ENCODE assay signal across 4 fruit fly cellular contexts in genomic region chr3R:23149021-23149571, dm6.
TF ChIP-seq lines count a peak whose summit lies in the region.

No protein-coding gene starts in this region.

- no peak for TF ChIP-seq CTCF in whole organism, embryonic (GFP tag; optimal IDR thresholded peaks at IDR 0.05; lab: Kevin White, UChicago)

TF ChIP-seq in whole organism, embryonic, 481 proteins besides CTCF, POLR2A, EP300 and RAD21 (continues in another document):
- TF ChIP-seq bsh (GFP tag; optimal IDR thresholded peaks at IDR 0.05; lab: Kevin White, UChicago) (peak; percentile 62 to 65), CG2712 (tag; optimal IDR thresholded peaks at IDR 0.05; lab: Kevin White, UChicago) (peak; percentile 73), Dfd (GFP tag; optimal IDR thresholded peaks at IDR 0.05; lab: Kevin White, UChicago) (no peak), CG17186 (GFP tag; optimal IDR thresholded peaks at IDR 0.05; lab: Kevin White, UChicago) (no peak), lab (GFP tag; optimal IDR thresholded peaks at IDR 0.05; lab: Kevin White, UChicago) (no peak), Camta (GFP tag; optimal IDR thresholded peaks at IDR 0.05; lab: Kevin White, UChicago) (no peak), Oaz (GFP tag; IDR thresholded peaks at IDR 0.05; lab: Robert Waterston, UW) (no peak), NC2α (GFP tag; optimal IDR thresholded peaks at IDR 0.05; lab: Kevin White, UChicago) (no peak), CG6175 (GFP tag; IDR thresholded peaks at IDR 0.05; lab: Robert Waterston, UW) (no peak), MTF-1 (GFP tag; optimal IDR thresholded peaks at IDR 0.05; lab: Kevin White, UChicago; ENCODE audit: borderline replicate concordance) (no peak), crc (GFP tag; optimal IDR thresholded peaks at IDR 0.05; lab: Kevin White, UChicago) (no peak), CG12942 (GFP tag; optimal IDR thresholded peaks at IDR 0.05; lab: Kevin White, UChicago) (no peak), z (GFP tag; IDR thresholded peaks at IDR 0.05; lab: Robert Waterston, UW) (no peak), cad (GFP tag; optimal IDR thresholded peaks at IDR 0.05; lab: Kevin White, UChicago) (no peak), CG4360 (GFP tag; IDR thresholded peaks at IDR 0.05; lab: Robert Waterston, UW) (no peak), CoRest (tag; optimal IDR thresholded peaks at IDR 0.05; lab: Kevin White, UChicago) (peak; percentile 24), sqz (GFP tag; optimal IDR thresholded peaks at IDR 0.05; lab: Kevin White, UChicago) (peak; percentile 36), cg (GFP tag; optimal IDR thresholded peaks at IDR 0.05; lab: Kevin White, UChicago) (no peak), btn (GFP tag; optimal IDR thresholded peaks at IDR 0.05; lab: Kevin White, UChicago) (no peak), Sox102F (GFP tag; optimal IDR thresholded peaks at IDR 0.05; lab: Kevin White, UChicago) (no peak), caup (GFP tag; optimal IDR thresholded peaks at IDR 0.05; lab: Kevin White, UChicago; ENCODE audit: severe bottlenecking) (no peak), Dll (GFP tag; IDR thresholded peaks at IDR 0.05; lab: Robert Waterston, UW; ENCODE audit: partially characterized antibody) (no peak), Doc3 (GFP tag; IDR thresholded peaks at IDR 0.05; lab: Robert Waterston, UW; ENCODE audit: partially characterized antibody) (no peak)

TF ChIP-seq in whole organism, prepupa, 60 proteins besides CTCF, POLR2A, EP300 and RAD21 (continues in another document):
- TF ChIP-seq OdsH (GFP tag; optimal IDR thresholded peaks at IDR 0.05; lab: Kevin White, UChicago) (peak; percentile 75), CG16779 (tag; optimal IDR thresholded peaks at IDR 0.05; lab: Kevin White, UChicago) (peak; percentile 78), CG6808 (GFP tag; optimal IDR thresholded peaks at IDR 0.05; lab: Kevin White, UChicago) (peak; percentile 92), CG9139 (GFP tag; optimal IDR thresholded peaks at IDR 0.05; lab: Kevin White, UChicago) (peak; percentile 87), CG8319 (GFP tag; optimal IDR thresholded peaks at IDR 0.05; lab: Kevin White, UChicago) (peak; percentile 24), CG1621 (tag; optimal IDR thresholded peaks at IDR 0.05; lab: Kevin White, UChicago) (peak; percentile 63), topi (GFP tag; optimal IDR thresholded peaks at IDR 0.05; lab: Kevin White, UChicago) (peak; percentile 73), Ets96B (tag; optimal IDR thresholded peaks at IDR 0.05; lab: Kevin White, UChicago) (peak; percentile 89), Hr4 (GFP tag; optimal IDR thresholded peaks at IDR 0.05; lab: Kevin White, UChicago) (peak; percentile 10), Sox14 (GFP tag; optimal IDR thresholded peaks at IDR 0.05; lab: Kevin White, UChicago) (peak; percentile 47), dac (GFP tag; optimal IDR thresholded peaks at IDR 0.05; lab: Kevin White, UChicago) (no peak), CG4318 (GFP tag; optimal IDR thresholded peaks at IDR 0.05; lab: Kevin White, UChicago) (no peak), fkh (GFP tag; optimal IDR thresholded peaks at IDR 0.05; lab: Kevin White, UChicago) (no peak), CG3919 (GFP tag; optimal IDR thresholded peaks at IDR 0.05; lab: Kevin White, UChicago) (peak; percentile 81), CG15336 (GFP tag; IDR thresholded peaks at IDR 0.05; lab: Robert Waterston, UW) (peak; percentile 66), CG34406 (GFP tag; optimal IDR thresholded peaks at IDR 0.05; lab: Kevin White, UChicago) (peak; percentile 87), net (GFP tag; optimal IDR thresholded peaks at IDR 0.05; lab: Kevin White, UChicago) (peak; percentile 69), Eip78C (GFP tag; lab: Kevin White, UChicago) (peak; percentile 94), CG10631 (GFP tag; optimal IDR thresholded peaks at IDR 0.05; lab: Kevin White, UChicago) (peak; percentile 91), CG10669 (GFP tag; optimal IDR thresholded peaks at IDR 0.05; lab: Kevin White, UChicago) (peak; percentile 87), dsx (GFP tag; optimal IDR thresholded peaks at IDR 0.05; lab: Kevin White, UChicago; ENCODE audit: poor library complexity, severe bottlenecking) (peak; percentile 65), Lpt (GFP tag; optimal IDR thresholded peaks at IDR 0.05; lab: Kevin White, UChicago) (no peak), CG11294 (GFP tag; IDR thresholded peaks at IDR 0.05; lab: Robert Waterston, UW) (peak; percentile 58), Eip75B (GFP tag; optimal IDR thresholded peaks at IDR 0.05; lab: Kevin White, UChicago) (peak; percentile 57)

TF ChIP-seq in whole organism, pupa, 21 proteins besides CTCF, POLR2A, EP300 and RAD21:
- TF ChIP-seq CG8159 (tag; optimal IDR thresholded peaks at IDR 0.05; lab: Kevin White, UChicago): peak; percentile 93
- peak; percentile 92 for TF ChIP-seq CG9948 (tag; optimal IDR thresholded peaks at IDR 0.05; lab: Kevin White, UChicago)
- TF ChIP-seq Snoo (tag; optimal IDR thresholded peaks at IDR 0.05; lab: Kevin White, UChicago): peak; percentile 86
- peak; percentile 67 for TF ChIP-seq gl (tag; optimal IDR thresholded peaks at IDR 0.05; lab: Kevin White, UChicago)
- TF ChIP-seq CG8301 (tag; optimal IDR thresholded peaks at IDR 0.05; lab: Kevin White, UChicago): peak; percentile 63
- no peak; the same call in 1 of the 2 replicates for TF ChIP-seq rn (GFP tag; IDR thresholded peaks at IDR 0.05; lab: Robert Waterston, UW)
- no peak for TF ChIP-seq CG10348 (GFP tag; IDR thresholded peaks at IDR 0.05; lab: Robert Waterston, UW)
- peak; percentile 60 for TF ChIP-seq Pif1A (GFP tag; optimal IDR thresholded peaks at IDR 0.05; lab: Kevin White, UChicago)
- peak; percentile 90 for TF ChIP-seq CG15710 (tag; optimal IDR thresholded peaks at IDR 0.05; lab: Kevin White, UChicago)
- peak; percentile 71 for TF ChIP-seq EcR (GFP tag; optimal IDR thresholded peaks at IDR 0.05; lab: Kevin White, UChicago)
- peak; percentile 57 for TF ChIP-seq CG4496 (GFP tag; IDR thresholded peaks at IDR 0.05; lab: Robert Waterston, UW)
- TF ChIP-seq CG32121 (GFP tag; IDR thresholded peaks at IDR 0.05; lab: Robert Waterston, UW): no peak
- TF ChIP-seq CG17806 (tag; optimal IDR thresholded peaks at IDR 0.05; lab: Kevin White, UChicago): peak; percentile 89
- TF ChIP-seq CG13204 (GFP tag; optimal IDR thresholded peaks at IDR 0.05; lab: Kevin White, UChicago): peak; percentile 70
- TF ChIP-seq D1 (tag; optimal IDR thresholded peaks at IDR 0.05; lab: Kevin White, UChicago): peak; percentile 60
- TF ChIP-seq Ets98B (GFP tag; IDR thresholded peaks at IDR 0.05; lab: Robert Waterston, UW): peak; percentile 17; the same call in 1 of the 2 replicates
- TF ChIP-seq Pif1B (GFP tag; optimal IDR thresholded peaks at IDR 0.05; lab: Kevin White, UChicago): peak; percentile 78
- peak; percentile 80 for TF ChIP-seq CG34367 (tag; optimal IDR thresholded peaks at IDR 0.05; lab: Kevin White, UChicago)
- TF ChIP-seq fd96Ca (GFP tag; IDR thresholded peaks at IDR 0.05; lab: Robert Waterston, UW): peak; percentile 27; the same call in 1 of the 3 replicates
- peak; percentile 81 for TF ChIP-seq CG14655 (GFP tag; optimal IDR thresholded peaks at IDR 0.05; lab: Kevin White, UChicago)
- peak; percentile 60 for TF ChIP-seq CG12605 (GFP tag; IDR thresholded peaks at IDR 0.05; lab: Robert Waterston, UW)
TF ChIP-seq in whole organism, pupa: peak in this region for 18.

TF ChIP-seq in whole organism, wandering third instar larva, 38 proteins besides CTCF, POLR2A, EP300 and RAD21 (continues in another document):
- TF ChIP-seq Dfd (GFP tag; optimal IDR thresholded peaks at IDR 0.05; lab: Kevin White, UChicago) (no peak), foxo (GFP tag; optimal IDR thresholded peaks at IDR 0.05; lab: Kevin White, UChicago) (peak in 1 of 2 experiments; percentile 78), CG32264 (GFP tag; optimal IDR thresholded peaks at IDR 0.05; lab: Kevin White, UChicago) (no peak), sage (GFP tag; optimal IDR thresholded peaks at IDR 0.05; lab: Kevin White, UChicago) (peak; percentile 22), woc (GFP tag; optimal IDR thresholded peaks at IDR 0.05; lab: Kevin White, UChicago) (no peak), Mio (GFP tag; optimal IDR thresholded peaks at IDR 0.05; lab: Kevin White, UChicago) (no peak), GATAd (GFP tag; optimal IDR thresholded peaks at IDR 0.05; lab: Kevin White, UChicago) (peak; percentile 34), Hr78 (GFP tag; optimal IDR thresholded peaks at IDR 0.05; lab: Kevin White, UChicago) (no peak), usp (GFP tag; optimal IDR thresholded peaks at IDR 0.05; lab: Kevin White, UChicago) (no peak), tai (GFP tag; optimal IDR thresholded peaks at IDR 0.05; lab: Kevin White, UChicago) (peak; percentile 47), Dif (GFP tag; optimal IDR thresholded peaks at IDR 0.05; lab: Kevin White, UChicago; ENCODE audit: partially characterized antibody) (no peak), psq (GFP tag; optimal IDR thresholded peaks at IDR 0.05; lab: Kevin White, UChicago) (peak; percentile 90), HLH106 (tag; optimal IDR thresholded peaks at IDR 0.05; lab: Kevin White, UChicago) (peak; percentile 83), dmrt93B (GFP tag; optimal IDR thresholded peaks at IDR 0.05; lab: Kevin White, UChicago) (peak; percentile 78), rgr (GFP tag; optimal IDR thresholded peaks at IDR 0.05; lab: Kevin White, UChicago) (peak; percentile 83), CG9705 (GFP tag; optimal IDR thresholded peaks at IDR 0.05; lab: Kevin White, UChicago) (peak; percentile 59), brk (GFP tag; optimal IDR thresholded peaks at IDR 0.05; lab: Kevin White, UChicago) (no peak), Rel (GFP tag; optimal IDR thresholded peaks at IDR 0.05; lab: Kevin White, UChicago) (peak; percentile 36), Rel (tag; optimal IDR thresholded peaks at IDR 0.05; lab: Kevin White, UChicago) (peak; percentile 57), lola (GFP tag; optimal IDR thresholded peaks at IDR 0.05; lab: Kevin White, UChicago) (no peak), pan (optimal IDR thresholded peaks at IDR 0.05; lab: Kevin White, UChicago) (no peak), Abd-B (GFP tag; optimal IDR thresholded peaks at IDR 0.05; lab: Kevin White, UChicago) (no peak), dsf (GFP tag; optimal IDR thresholded peaks at IDR 0.05; lab: Kevin White, UChicago; ENCODE audit: borderline replicate concordance) (no peak), N (GFP tag; optimal IDR thresholded peaks at IDR 0.05; lab: Kevin White, UChicago) (no peak), dl (GFP tag; optimal IDR thresholded peaks at IDR 0.05; lab: Kevin White, UChicago; ENCODE audit: insufficient read depth in 1 of 2, partially characterized antibody in 2 of 2) (no peak), Jra (GFP tag; optimal IDR thresholded peaks at IDR 0.05; lab: Kevin White, UChicago) (no peak), br (GFP tag; optimal IDR thresholded peaks at IDR 0.05; lab: Kevin White, UChicago) (peak; percentile 69), OdsH (GFP tag; optimal IDR thresholded peaks at IDR 0.05; lab: Kevin White, UChicago) (peak; percentile 76), ey (GFP tag; optimal IDR thresholded peaks at IDR 0.05; lab: Kevin White, UChicago) (peak; percentile 55), Myc (optimal IDR thresholded peaks at IDR 0.05; lab: Kevin White, UChicago) (no peak), Vsx2 (GFP tag; optimal IDR thresholded peaks at IDR 0.05; lab: Kevin White, UChicago; ENCODE audit: partially characterized antibody) (no peak)

Comparison
In these comparisons a context has a peak if more than half of its experiments do, and no peak if none do; other contexts are left out.
1. Of the 7 proteins assayed by ChIP-seq in both whole organism, embryonic and whole organism, prepupa: peak only in whole organism, embryonic: none; only in whole organism, prepupa: CG16779, CG6854, Gug and Sox102F; in both: Blimp-1; in neither: 2.